Worm (Caenorhabditis elegans): ENCODE data around the gene zig-3.

The zig-3 gene

DNA sequence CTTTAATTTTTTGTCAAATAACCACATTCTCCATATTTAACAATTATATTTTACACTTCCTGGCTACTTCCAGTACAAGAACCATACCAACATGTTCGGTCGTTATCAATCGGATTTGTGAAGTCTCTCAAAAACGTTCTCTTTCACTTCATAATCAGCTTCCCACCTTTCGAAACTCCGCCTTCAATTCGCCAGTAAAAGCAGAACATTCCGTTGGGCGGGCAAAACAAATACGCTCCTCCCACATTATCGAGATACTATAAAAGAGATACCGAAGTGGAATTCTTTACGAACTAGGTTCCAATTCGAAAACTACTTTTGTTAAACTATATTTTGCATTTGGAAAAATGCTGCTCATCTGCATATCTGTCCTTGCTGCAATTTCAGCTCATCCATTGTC is at the start of gene zig-3:
Gene zig-3 (plus strand): TSS at position 301 of the 400 bp plus-strand sequence.
- TF ChIP-seq ceh-88 (GFP tag; IDR thresholded peaks at IDR 0.05): no peak
- no peak for TF ChIP-seq ceh-63 (GFP tag; optimal IDR thresholded peaks at IDR 0.05)
- no peak for TF ChIP-seq sox-4 (tag; optimal IDR thresholded peaks at IDR 0.05)
- TF ChIP-seq unc-98 (GFP tag; IDR thresholded peaks at IDR 0.05): no peak
- TF ChIP-seq ztf-11 (tag; optimal IDR thresholded peaks at IDR 0.05): no peak
- no peak for TF ChIP-seq ets-5 (GFP tag; IDR thresholded peaks at IDR 0.05)
- no peak for TF ChIP-seq nhr-11 (tag; optimal IDR thresholded peaks at IDR 0.05)
- TF ChIP-seq C04F5.9 (tag; optimal IDR thresholded peaks at IDR 0.05): no peak
- TF ChIP-seq mep-1 (tag; optimal IDR thresholded peaks at IDR 0.05): no peak
- no peak for TF ChIP-seq pqm-1 (tag; optimal IDR thresholded peaks at IDR 0.05)
- no peak for TF ChIP-seq fkh-4 (tag; optimal IDR thresholded peaks at IDR 0.05; ENCODE audit: borderline replicate concordance)
- no peak for TF ChIP-seq lsy-2 (tag; optimal IDR thresholded peaks at IDR 0.05)

DNA sequence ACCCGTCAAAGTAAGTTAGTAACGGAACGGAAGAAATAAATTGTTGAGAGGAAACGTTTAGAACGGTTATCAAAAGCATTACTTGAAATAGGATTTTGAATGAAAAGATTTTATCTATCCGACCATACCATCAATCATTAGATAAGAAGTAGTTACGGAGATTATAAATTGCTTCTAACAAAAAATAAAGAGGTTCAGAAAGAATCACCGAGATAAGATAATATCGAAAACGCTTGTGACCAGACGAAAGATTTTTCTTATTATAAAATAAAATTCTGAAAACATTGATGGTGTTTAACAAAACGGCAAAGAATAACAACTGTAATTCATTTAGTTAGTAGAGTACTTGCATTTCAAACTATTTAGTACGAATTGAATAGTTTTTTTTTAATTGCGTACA is 49.7 kb upstream of the zig-3 start, which contains the start of gene C39D10.8:
Gene C39D10.8 (minus strand): TSS at position 101 of the 400 bp plus-strand sequence.
- TF ChIP-seq blmp-1 (tag; optimal IDR thresholded peaks at IDR 0.05) (peak; percentile 17), nhr-28 (tag; optimal IDR thresholded peaks at IDR 0.05) (no peak), elt-3 (tag; optimal IDR thresholded peaks at IDR 0.05) (peak in 1 of 6 experiments; percentile 2), pax-3 (tag; optimal IDR thresholded peaks at IDR 0.05) (no peak), F16B12.6 (tag; optimal IDR thresholded peaks at IDR 0.05) (no peak), lin-14 (GFP tag; optimal IDR thresholded peaks at IDR 0.05) (peak; percentile 21)

DNA sequence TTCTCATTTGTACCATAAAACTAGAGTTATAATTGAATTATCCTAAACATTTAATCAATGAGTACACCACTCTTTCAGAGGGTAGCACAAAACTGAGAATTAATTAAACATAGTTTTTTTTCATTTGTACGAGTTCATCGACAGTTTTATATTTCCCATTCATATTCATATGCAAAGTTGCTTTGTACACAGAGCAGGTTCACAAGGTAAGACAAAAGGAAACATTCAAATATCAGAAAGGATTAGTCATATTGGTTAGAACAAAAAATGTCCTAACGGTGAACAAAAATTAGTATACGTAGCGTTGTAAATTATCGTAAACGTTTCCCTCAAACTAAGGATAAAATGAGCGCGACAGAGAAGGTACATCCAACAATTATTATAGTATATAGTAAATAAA is 49.2 kb upstream of the zig-3 start:
- TF ChIP-seq unc-98 (GFP tag; IDR thresholded peaks at IDR 0.05) (no peak), ztf-11 (tag; optimal IDR thresholded peaks at IDR 0.05) (no peak), aly-2 (tag; optimal IDR thresholded peaks at IDR 0.05) (no peak), nhr-77 (tag; optimal IDR thresholded peaks at IDR 0.05) (no peak), lsy-2 (tag; optimal IDR thresholded peaks at IDR 0.05) (no peak), sox-4 (tag; optimal IDR thresholded peaks at IDR 0.05) (no peak), nhr-84 (tag; optimal IDR thresholded peaks at IDR 0.05) (no peak), efl-3 (GFP tag; optimal IDR thresholded peaks at IDR 0.05) (no peak), fkh-10 (GFP tag; optimal IDR thresholded peaks at IDR 0.05) (no peak), efl-1 (optimal IDR thresholded peaks at IDR 0.05) (no peak), efl-1 (GFP tag; optimal IDR thresholded peaks at IDR 0.05 in 1 of 2) (no peak), blmp-1 (tag; optimal IDR thresholded peaks at IDR 0.05) (no peak), egl-27 (tag; optimal IDR thresholded peaks at IDR 0.05) (no peak), grh-1 (GFP tag; IDR thresholded peaks at IDR 0.05) (no peak), nhr-19 (GFP tag; conservative IDR thresholded peaks at IDR 0.05) (no peak)

DNA sequence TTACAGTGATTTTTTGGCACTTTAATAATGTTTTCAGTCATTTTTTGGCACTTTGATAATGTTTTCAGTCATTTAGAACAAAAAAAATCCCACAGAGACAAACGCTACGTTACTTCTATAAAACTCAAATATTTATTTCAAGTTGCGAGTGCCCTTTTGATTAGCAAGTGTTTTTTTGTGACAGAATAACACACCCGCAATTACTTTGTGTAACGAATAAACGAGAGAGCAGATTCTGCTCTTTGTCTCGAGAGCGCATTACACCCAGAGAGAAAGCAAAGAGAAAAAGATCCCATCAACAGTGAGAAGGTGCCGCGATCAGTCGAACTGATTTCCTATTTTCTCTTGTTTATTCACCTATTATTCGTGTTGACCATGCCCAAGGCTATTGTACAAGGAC is 46.6 kb upstream of the zig-3 start, which contains the start of gene pcyt-2.2:
Gene pcyt-2.2 (plus strand): TSS at position 301 of the 400 bp plus-strand sequence.
- peak; percentile 24 for TF ChIP-seq lin-14 (GFP tag; optimal IDR thresholded peaks at IDR 0.05)
- TF ChIP-seq snpc-4 (tag; optimal IDR thresholded peaks at IDR 0.05): no peak

DNA sequence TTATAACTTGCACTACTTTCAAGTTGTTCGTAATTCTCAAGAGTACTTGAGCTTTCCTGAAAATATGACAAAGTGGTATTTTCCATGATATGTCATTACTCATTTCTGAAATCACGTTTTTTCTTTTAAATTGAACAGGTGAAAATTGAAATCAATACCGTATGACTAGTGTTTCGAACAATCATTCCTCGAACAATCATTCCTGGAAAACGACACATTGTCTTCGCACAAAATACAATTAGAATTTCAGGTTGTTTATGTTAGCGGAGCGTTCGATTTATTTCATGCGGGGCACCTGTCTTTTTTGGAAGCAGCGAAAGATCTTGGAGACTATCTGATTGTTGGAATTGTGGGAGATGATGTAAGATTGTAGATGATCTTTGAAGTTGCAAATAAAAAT is 44.4 kb upstream of the zig-3 start:
- TF ChIP-seq pag-3 (tag; optimal IDR thresholded peaks at IDR 0.05; ENCODE audit: borderline replicate concordance, insufficient read depth): no peak
- peak; percentile 99 for TF ChIP-seq hlh-4 (tag; optimal IDR thresholded peaks at IDR 0.05)
- no peak for TF ChIP-seq dsc-1 (tag; optimal IDR thresholded peaks at IDR 0.05)
- TF ChIP-seq vab-15 (tag; optimal IDR thresholded peaks at IDR 0.05): no peak
- peak; percentile 46 for TF ChIP-seq nhr-71 (tag; optimal IDR thresholded peaks at IDR 0.05)
- no peak for TF ChIP-seq unc-98 (GFP tag; IDR thresholded peaks at IDR 0.05)
- TF ChIP-seq nhr-19 (GFP tag; conservative IDR thresholded peaks at IDR 0.05): no peak
- TF ChIP-seq dpl-1 (GFP tag; optimal IDR thresholded peaks at IDR 0.05): no peak
- TF ChIP-seq ama-1 (optimal IDR thresholded peaks at IDR 0.05): no peak
- TF ChIP-seq rnt-1 (tag; optimal IDR thresholded peaks at IDR 0.05): no peak
- no peak for TF ChIP-seq ceh-90 (tag; optimal IDR thresholded peaks at IDR 0.05)
- no peak for TF ChIP-seq ceh-8 (GFP tag; optimal IDR thresholded peaks at IDR 0.05)
- TF ChIP-seq nhr-47 (tag; optimal IDR thresholded peaks at IDR 0.05): peak; percentile 42
- TF ChIP-seq ceh-88 (GFP tag; IDR thresholded peaks at IDR 0.05): no peak
- no peak for TF ChIP-seq nhr-20 (tag; optimal IDR thresholded peaks at IDR 0.05)
- no peak for TF ChIP-seq sup-37 (GFP tag; optimal IDR thresholded peaks at IDR 0.05)
- no peak for TF ChIP-seq hpl-2 (GFP tag; optimal IDR thresholded peaks at IDR 0.05)
- TF ChIP-seq nhr-90 (tag; optimal IDR thresholded peaks at IDR 0.05; ENCODE audit: poor library complexity): no peak
- TF ChIP-seq elt-2 (tag; optimal IDR thresholded peaks at IDR 0.05): no peak
- TF ChIP-seq fkh-8 (tag; optimal IDR thresholded peaks at IDR 0.05): peak; percentile 35

All from whole organism, L1 larva.